Worm (Caenorhabditis elegans) whole organism, L4/young adult: ENCODE results near the gene srt-36.

Experiments used
- dao-5 ChIP-seq: sonication (generic microtip); optimal IDR thresholded peaks from 2 replicates; lab custom pipeline; 2016; ENCODE audit warnings: missing genotype, missing genetic modification characterization, moderate library complexity, missing compliant biosample characterization
- him-1 ChIP-seq: sonication (generic microtip); optimal IDR thresholded peaks from 2 replicates; lab custom pipeline; 2016; ENCODE audit warnings: missing genotype, missing genetic modification reagents, missing genetic modification characterization, missing compliant biosample characterization

DNA sequence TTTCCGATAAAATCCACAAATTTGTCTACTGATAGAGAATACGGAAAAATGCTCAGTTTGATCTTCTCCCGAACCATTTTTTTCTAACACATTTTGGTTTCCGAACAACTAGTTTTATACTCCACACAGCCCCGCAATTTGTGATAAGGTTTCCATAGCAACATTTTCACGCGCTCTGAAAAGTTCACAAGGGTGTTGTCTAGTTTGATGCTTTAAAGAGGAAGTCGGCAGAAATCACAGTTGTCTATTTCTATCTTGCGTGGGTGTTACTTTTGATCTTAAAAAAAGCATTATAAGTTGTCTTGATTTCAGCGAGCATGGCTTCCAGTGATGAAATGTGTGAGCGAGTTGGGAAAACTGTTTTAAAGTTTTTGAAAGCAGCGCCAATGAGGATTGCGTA is 31.6 kb upstream of the srt-36 start, which contains the start of gene ZC132.3:
- TF ChIP-seq him-1: no peak
- TF ChIP-seq dao-5: no peak
